Worm (Caenorhabditis elegans) whole organism, L1 larva: ENCODE results near the gene Y44A6D.6.
A peak's percentile ranks its signal among the peaks of the same experiment; 100 is the strongest.

Source experiments
- aha-1 ChIP-seq: fragments of 150-350 bp; optimal IDR thresholded peaks from 2 replicates; lab custom pipeline; 2014; ENCODE audit warnings: missing biosample characterization, missing genetic modification characterization
- aly-2 ChIP-seq: fragments of 150-350 bp; optimal IDR thresholded peaks from 2 replicates; lab custom pipeline; 2014; ENCODE audit warnings: missing biosample characterization, missing genetic modification characterization
- ama-1 ChIP-seq: fragments of 150-350 bp; optimal IDR thresholded peaks from 2 replicates; lab custom pipeline; 2014
- ceh-8 ChIP-seq: fragments of 200-800 bp; sonication (Bioruptor generic); optimal IDR thresholded peaks from 2 replicates; lab custom pipeline; 2018; ENCODE audit warnings: mild to moderate bottlenecking, missing genetic modification characterization, moderate library complexity, missing compliant biosample characterization
- ceh-82 ChIP-seq, 3 experiments: fragments of 150-350 bp in 1 of 3; sonication (generic microtip) in 2 of 3; optimal IDR thresholded peaks; 2 replicates each; lab custom pipeline; 2014 to 2017; ENCODE audit warnings: missing biosample characterization in 3 of 3, missing genetic modification characterization in 3 of 3
- ceh-88 ChIP-seq: fragments of 200-800 bp; sonication (Bioruptor generic); IDR thresholded peaks from 2 replicates; pipeline ENCODE4 v1.3.6; 2022; ENCODE audit warnings: missing genetic modification characterization, missing compliant biosample characterization
- ces-1 ChIP-seq: fragments of 150-350 bp; optimal IDR thresholded peaks from 2 replicates; lab custom pipeline; 2014; ENCODE audit warnings: missing biosample characterization, missing genetic modification reagents, missing genetic modification characterization
- dpl-1 ChIP-seq, 3 experiments: fragments of 150-350 bp in 2 of 3; sonication (generic microtip) in 1 of 3; optimal IDR thresholded peaks; 2 replicates each; lab custom pipeline; 2014 to 2017; ENCODE audit warnings: missing biosample characterization in 3 of 3, missing genetic modification characterization in 3 of 3, missing genetic modification reagents in 3 of 3
- dsc-1 ChIP-seq: sonication (generic microtip); optimal IDR thresholded peaks from 2 replicates; lab custom pipeline; 2016; ENCODE audit warnings: mild to moderate bottlenecking, missing genetic modification characterization, missing compliant biosample characterization
- efl-1 ChIP-seq, 4 experiments: fragments of 150-350 bp; optimal IDR thresholded peaks in 3 of 4; peaks in 1 of 4; 1 replicate in 1 of 4; 2 replicates in 3 of 4; lab custom pipeline; 2014; ENCODE audit warnings: missing biosample characterization in 2 of 4, missing genetic modification characterization in 2 of 4, missing genetic modification reagents in 2 of 4
- efl-3 ChIP-seq: fragments of 200-800 bp; sonication (Bioruptor generic); optimal IDR thresholded peaks from 2 replicates; lab custom pipeline; 2018; ENCODE audit warnings: mild to moderate bottlenecking, missing genetic modification characterization, missing compliant biosample characterization
- egl-13 ChIP-seq: sonication (generic microtip); optimal IDR thresholded peaks from 2 replicates; lab custom pipeline; 2016; ENCODE audit warnings: missing genotype, missing genetic modification reagents, missing genetic modification characterization, missing compliant biosample characterization
- egl-27 ChIP-seq, 2 experiments: fragments of 150-350 bp in 1 of 2; sonication (generic microtip); optimal IDR thresholded peaks; 3 replicates each; lab custom pipeline; 2017 to 2018; ENCODE audit warnings: missing biosample characterization in 2 of 2, missing genetic modification characterization in 2 of 2, missing genetic modification reagents in 2 of 2
- fkh-10 ChIP-seq: sonication (generic microtip); optimal IDR thresholded peaks from 2 replicates; lab custom pipeline; 2017; ENCODE audit warnings: missing biosample characterization, missing genetic modification reagents, missing genetic modification characterization
- fkh-8 ChIP-seq: sonication (generic microtip); optimal IDR thresholded peaks from 2 replicates; lab custom pipeline; 2016; ENCODE audit warnings: mild to moderate bottlenecking, missing genetic modification characterization, missing compliant biosample characterization
- grh-1 ChIP-seq: fragments of 200-800 bp; sonication (Bioruptor generic); IDR thresholded peaks from 2 replicates; pipeline ENCODE4 v1.3.6; 2022; ENCODE audit warnings: missing genetic modification reagents, missing genetic modification characterization, missing compliant biosample characterization
- hlh-17 ChIP-seq: fragments of 200-800 bp; sonication (Bioruptor generic); optimal IDR thresholded peaks from 2 replicates; lab custom pipeline; 2018; ENCODE audit warnings: missing genetic modification characterization, mild to moderate bottlenecking, missing compliant biosample characterization, moderate library complexity, borderline replicate concordance
- irx-1 ChIP-seq: sonication (generic microtip); optimal IDR thresholded peaks from 2 replicates; lab custom pipeline; 2016; ENCODE audit warnings: missing genetic modification characterization, missing compliant biosample characterization
- isw-1 ChIP-seq: fragments of 200-800 bp; sonication (Bioruptor generic); IDR thresholded peaks from 2 replicates; pipeline ENCODE4 v1.3.6; 2022; ENCODE audit warnings: missing genetic modification characterization, missing compliant biosample characterization
- lin-14 ChIP-seq: fragments of 200-800 bp; sonication (Bioruptor generic); optimal IDR thresholded peaks from 2 replicates; lab custom pipeline; 2018; ENCODE audit warnings: mild to moderate bottlenecking, missing genetic modification characterization, moderate library complexity, missing compliant biosample characterization
- lin-35 ChIP-seq, 2 experiments: fragments of 150-350 bp; optimal IDR thresholded peaks; 2 replicates each; lab custom pipeline; 2014; ENCODE audit warnings: missing biosample characterization in 2 of 2, missing genetic modification characterization in 2 of 2, missing genetic modification reagents in 2 of 2
- lsy-2 ChIP-seq, 2 experiments: fragments of 150-350 bp; optimal IDR thresholded peaks; 2 replicates each; lab custom pipeline; 2014; ENCODE audit warnings: missing biosample characterization in 2 of 2, missing genetic modification characterization in 2 of 2
- mab-9 ChIP-seq: fragments of 200-800 bp; sonication (Bioruptor generic); IDR thresholded peaks from 2 replicates; pipeline ENCODE4 v1.3.6; 2022; ENCODE audit warnings: missing genetic modification reagents, missing genetic modification characterization, missing compliant biosample characterization
- mdl-1 ChIP-seq, 2 experiments: fragments of 150-350 bp; optimal IDR thresholded peaks; 2 replicates each; lab custom pipeline; 2014 to 2017; ENCODE audit warnings: missing biosample characterization in 2 of 2, missing genetic modification characterization in 2 of 2, inconsistent platforms in 1 of 2
- mep-1 ChIP-seq: fragments of 150-350 bp; optimal IDR thresholded peaks from 2 replicates; lab custom pipeline; 2014; ENCODE audit warnings: missing biosample characterization, missing genetic modification characterization
- nhr-11 ChIP-seq: fragments of 150-350 bp; optimal IDR thresholded peaks from 2 replicates; lab custom pipeline; 2014; ENCODE audit warnings: missing biosample characterization, missing genetic modification characterization
- nhr-19 ChIP-seq: fragments of 200-800 bp; sonication (Bioruptor generic); conservative IDR thresholded peaks from 2 replicates; pipeline ENCODE4 v1.3.6; 2022; ENCODE audit warnings: missing genetic modification characterization, missing compliant biosample characterization
- nhr-20 ChIP-seq: sonication (generic microtip); optimal IDR thresholded peaks from 2 replicates; lab custom pipeline; 2016; ENCODE audit warnings: mild to moderate bottlenecking, missing genetic modification characterization, missing compliant biosample characterization
- nhr-47 ChIP-seq: sonication (generic microtip); optimal IDR thresholded peaks from 2 replicates; lab custom pipeline; 2016; ENCODE audit warnings: mild to moderate bottlenecking, missing genetic modification characterization, moderate library complexity, missing compliant biosample characterization
- nhr-71 ChIP-seq: sonication (generic microtip); optimal IDR thresholded peaks from 2 replicates; lab custom pipeline; 2016; ENCODE audit warnings: mild to moderate bottlenecking, missing genetic modification characterization, moderate library complexity, missing compliant biosample characterization
- pax-3 ChIP-seq: fragments of 200-800 bp; sonication (Bioruptor generic); optimal IDR thresholded peaks from 2 replicates; lab custom pipeline; 2018; ENCODE audit warnings: mild to moderate bottlenecking, missing genetic modification characterization, moderate library complexity, missing compliant biosample characterization
- rnt-1 ChIP-seq: sonication (generic microtip); optimal IDR thresholded peaks from 2 replicates; lab custom pipeline; 2016; ENCODE audit warnings: mild to moderate bottlenecking, missing genetic modification characterization, moderate library complexity, missing compliant biosample characterization
- skn-1 ChIP-seq: fragments of 150-350 bp; optimal IDR thresholded peaks from 2 replicates; lab custom pipeline; 2014; ENCODE audit warnings: missing biosample characterization, missing genetic modification characterization
- snpc-4 ChIP-seq: fragments of 150-350 bp; optimal IDR thresholded peaks from 2 replicates; lab custom pipeline; 2014; ENCODE audit warnings: missing biosample characterization, missing genetic modification characterization
- snu-23 ChIP-seq: sonication (generic microtip); optimal IDR thresholded peaks from 2 replicates; lab custom pipeline; 2016; ENCODE audit warnings: missing genetic modification characterization, missing compliant biosample characterization
- swsn-7 ChIP-seq: sonication (generic microtip); optimal IDR thresholded peaks from 2 replicates; lab custom pipeline; 2016; ENCODE audit warnings: missing genetic modification characterization, missing compliant biosample characterization
- tbx-2 ChIP-seq: sonication (generic microtip); optimal IDR thresholded peaks from 2 replicates; lab custom pipeline; 2016; ENCODE audit warnings: missing genetic modification characterization, missing compliant biosample characterization
- unc-130 ChIP-seq: fragments of 150-350 bp; optimal IDR thresholded peaks from 2 replicates; lab custom pipeline; 2017; ENCODE audit warnings: missing biosample characterization, missing genetic modification characterization, inconsistent platforms
- unc-30 ChIP-seq: sonication (generic microtip); optimal IDR thresholded peaks from 2 replicates; lab custom pipeline; 2017; ENCODE audit warnings: missing biosample characterization, missing genetic modification characterization
- unc-86 ChIP-seq: sonication (generic microtip); optimal IDR thresholded peaks from 2 replicates; lab custom pipeline; 2016; ENCODE audit warnings: missing genetic modification characterization, missing compliant biosample characterization
- xbp-1 ChIP-seq: sonication (generic microtip); optimal IDR thresholded peaks from 2 replicates; lab custom pipeline; 2016; ENCODE audit warnings: missing genetic modification characterization, missing compliant biosample characterization
- ztf-11 ChIP-seq, 2 experiments: sonication (generic microtip); optimal IDR thresholded peaks; 2 replicates each; lab custom pipeline; 2016 to 2017; ENCODE audit warnings: missing genetic modification characterization in 2 of 2, missing biosample characterization in 1 of 2, missing compliant biosample characterization in 1 of 2

Y44A6D.6 gene

ce11 chrV:20785848-20786225 lies 21.3 kb upstream of the Y44A6D.6 start:
- TF ChIP-seq ceh-88 (GFP tag; lab: Robert Waterston, UW) (no peak), grh-1 (GFP tag; lab: Robert Waterston, UW) (no peak), ztf-11 (tag; optimal IDR thresholded peaks at IDR 0.05; lab: Kevin White, UChicago) (no peak), efl-1 (optimal IDR thresholded peaks at IDR 0.05; lab: Kevin White, UChicago) (no peak), efl-1 (GFP tag; optimal IDR thresholded peaks at IDR 0.05 in 1 of 2; lab: Kevin White, UChicago) (peak in 1 of 2 experiments; percentile 64), aha-1 (tag; lab: Kevin White, UChicago) (no peak), ama-1 (lab: Kevin White, UChicago) (no peak), aly-2 (no peak)

- TF ChIP-seq nhr-20 (tag; lab: Kevin White, UChicago): peak; percentile 7
- TF ChIP-seq efl-3 (GFP tag; lab: Kevin White, UChicago): no peak
- peak; percentile 4 for TF ChIP-seq ceh-8 (GFP tag; lab: Kevin White, UChicago)
- TF ChIP-seq rnt-1 (tag; lab: Kevin White, UChicago): no peak
- peak; percentile 29 for TF ChIP-seq mep-1 (tag; lab: Kevin White, UChicago)
- TF ChIP-seq fkh-10: peak; percentile 82
- TF ChIP-seq nhr-19 (GFP tag; lab: Robert Waterston, UW): peak; percentile 36; the same call in 1 of the 2 replicates
- peak; percentile 48; the same call in 1 of the 2 replicates for TF ChIP-seq mab-9 (GFP tag; lab: Robert Waterston, UW)
- 0 out of 2 replicates have a peak, but pooled peaks have one; percentile 37 for TF ChIP-seq ceh-88 (GFP tag; lab: Robert Waterston, UW)
- TF ChIP-seq lsy-2 (tag; optimal IDR thresholded peaks at IDR 0.05; lab: Kevin White, UChicago): peak in 1 of 2 experiments; percentile 49
- peak; percentile 76 for TF ChIP-seq ces-1 (GFP tag; lab: Kevin White, UChicago)
- no peak for TF ChIP-seq egl-27 (tag; optimal IDR thresholded peaks at IDR 0.05; lab: Kevin White, UChicago)
- TF ChIP-seq dpl-1 (GFP tag; optimal IDR thresholded peaks at IDR 0.05; lab: Kevin White, UChicago): peak in 1 of 3 experiments; percentile 27
- TF ChIP-seq fkh-8 (tag; lab: Kevin White, UChicago): peak; percentile 83
- no peak for TF ChIP-seq aly-2
- TF ChIP-seq unc-30 (tag; lab: Kevin White, UChicago): no peak
- TF ChIP-seq ceh-82 (tag; optimal IDR thresholded peaks at IDR 0.05; lab: Kevin White, UChicago): peak; percentile 7 to 81 (median 50)
- TF ChIP-seq snpc-4 (tag; lab: Kevin White, UChicago): peak; percentile 34
- peak; percentile 43 for TF ChIP-seq xbp-1 (tag; lab: Kevin White, UChicago)
- no peak for TF ChIP-seq unc-130 (tag; lab: Kevin White, UChicago)
- peak; percentile 43 for TF ChIP-seq egl-13
- peak; percentile 68 for TF ChIP-seq nhr-71 (tag; lab: Kevin White, UChicago)
- TF ChIP-seq irx-1 (tag; lab: Kevin White, UChicago): peak; percentile 42
- peak; percentile 25 for TF ChIP-seq pax-3 (tag; lab: Kevin White, UChicago)
- TF ChIP-seq swsn-7 (tag; lab: Kevin White, UChicago): peak; percentile 58
- TF ChIP-seq skn-1 (tag; lab: Kevin White, UChicago): peak; percentile 7
- TF ChIP-seq lin-14 (GFP tag; lab: Kevin White, UChicago): peak; percentile 92
- TF ChIP-seq dsc-1: peak; percentile 19
- TF ChIP-seq isw-1: peak; percentile 40
- peak in 1 of 2 experiments; percentile 45 for TF ChIP-seq lin-35 (GFP tag; optimal IDR thresholded peaks at IDR 0.05; lab: Kevin White, UChicago)
- peak; percentile 7 to 9 for TF ChIP-seq efl-1 (optimal IDR thresholded peaks at IDR 0.05; lab: Kevin White, UChicago)
- peak; percentile 1 to 83 for TF ChIP-seq efl-1 (GFP tag; optimal IDR thresholded peaks at IDR 0.05 in 1 of 2; lab: Kevin White, UChicago)
- peak; percentile 68 for TF ChIP-seq nhr-47
- TF ChIP-seq unc-86 (tag; lab: Kevin White, UChicago): peak; percentile 62
- TF ChIP-seq mdl-1 (tag; optimal IDR thresholded peaks at IDR 0.05; lab: Kevin White, UChicago): peak in 1 of 2 experiments; percentile 38
- no peak for TF ChIP-seq nhr-11
- peak; percentile 76 for TF ChIP-seq tbx-2
- TF ChIP-seq hlh-17 (GFP tag; lab: Kevin White, UChicago): no peak
- TF ChIP-seq snu-23 (GFP tag; lab: Kevin White, UChicago): peak; percentile 58
These were observed 18.0 kb upstream of the Y44A6D.6 start, which contains the start of gene tpan-1 for ce11 chrV:20789105-20789504. TSS of gene tpan-1 (plus strand) at chrV:20789502.
